Worm (Caenorhabditis elegans) whole organism, L2 larva: ENCODE results near the gene F35H8.1.

ENCODE experiments used
- F13H6.1 ChIP-seq: sonication (generic microtip); optimal IDR thresholded peaks from 2 replicates; lab custom pipeline; 2016; ENCODE audit warnings: missing genetic modification characterization, missing compliant biosample characterization
- alr-1 ChIP-seq: fragments of 150-350 bp; optimal IDR thresholded peaks from 2 replicates; lab custom pipeline; 2014; ENCODE audit warnings: missing biosample characterization, missing genetic modification characterization
- aly-2 ChIP-seq: fragments of 150-350 bp; optimal IDR thresholded peaks from 2 replicates; lab custom pipeline; 2014; ENCODE audit warnings: missing biosample characterization, missing genetic modification characterization
- ceh-16 ChIP-seq: fragments of 150-350 bp; optimal IDR thresholded peaks from 2 replicates; lab custom pipeline; 2014; ENCODE audit warnings: missing biosample characterization, missing genetic modification characterization
- elt-3 ChIP-seq: sonication (generic microtip); optimal IDR thresholded peaks from 2 replicates; lab custom pipeline; 2017; ENCODE audit warnings: missing biosample characterization, missing genetic modification characterization
- gmeb-1 ChIP-seq: fragments of 150-350 bp; optimal IDR thresholded peaks from 2 replicates; lab custom pipeline; 2014; ENCODE audit warnings: missing biosample characterization, missing genetic modification characterization
- lin-39 ChIP-seq: fragments of 150-350 bp; optimal IDR thresholded peaks from 2 replicates; lab custom pipeline; 2014; ENCODE audit warnings: missing biosample characterization, missing genetic modification reagents, missing genetic modification characterization
- nhr-25 ChIP-seq: fragments of 150-350 bp; sonication (generic microtip); optimal IDR thresholded peaks from 3 replicates; lab custom pipeline; 2014; ENCODE audit warnings: missing biosample characterization, missing genetic modification characterization
- nhr-77 ChIP-seq: fragments of 150-350 bp; optimal IDR thresholded peaks from 2 replicates; lab custom pipeline; 2014; ENCODE audit warnings: missing biosample characterization, missing genetic modification characterization
- snpc-4 ChIP-seq: fragments of 150-350 bp; optimal IDR thresholded peaks from 2 replicates; lab custom pipeline; 2014; ENCODE audit warnings: missing biosample characterization, missing genetic modification characterization

DNA sequence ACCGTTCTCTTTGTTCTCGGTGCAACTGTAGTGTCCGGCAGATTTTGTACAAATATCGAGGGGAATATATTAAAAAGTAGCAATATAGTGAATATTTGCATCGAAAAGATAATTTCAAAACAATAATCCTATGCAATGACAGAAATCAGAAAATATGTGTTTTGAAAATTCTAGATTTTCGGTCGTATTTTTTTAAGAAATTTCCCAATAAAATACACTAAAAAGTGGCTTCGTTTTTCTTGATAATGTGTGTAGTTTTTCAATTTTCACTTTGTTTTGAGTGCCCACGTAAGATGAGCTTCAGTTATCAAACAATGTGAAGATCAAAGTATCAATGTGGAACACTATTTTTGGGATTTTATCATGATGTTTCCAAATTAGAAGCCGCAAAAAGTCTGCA is 36.2 kb downstream of the F35H8.1 start, which contains the start of gene gcy-1:
- no peak for TF ChIP-seq elt-3 (tag; lab: Kevin White, UChicago)
- TF ChIP-seq snpc-4 (tag; lab: Kevin White, UChicago) = no peak
- no peak for TF ChIP-seq F13H6.1
- TF ChIP-seq nhr-25 = no peak
- no peak for TF ChIP-seq ceh-16
- no peak for TF ChIP-seq lin-39
- no peak for TF ChIP-seq gmeb-1 (tag; lab: Kevin White, UChicago)
- no peak for TF ChIP-seq aly-2 (tag; lab: Kevin White, UChicago)
- TF ChIP-seq alr-1 (tag; lab: Kevin White, UChicago) = no peak
- TF ChIP-seq nhr-77 (tag; lab: Kevin White, UChicago) = no peak
